Fruit fly (Drosophila melanogaster) whole organism, embryonic: ENCODE data around the gene CG32767.

ENCODE experiments used
- Adf1 ChIP-seq: fragments of 200-800 bp; sonication (Bioruptor generic); IDR thresholded peaks from 2 replicates; pipeline ENCODE4 v1.3.6; 2022; ENCODE audit warnings: missing biosample characterization, missing genetic modification characterization
- Awh ChIP-seq: fragments of 200-800 bp; sonication (Bioruptor generic); IDR thresholded peaks from 2 replicates; pipeline ENCODE4, ENCODE4 v1.3.6; 2022; ENCODE audit warnings: missing biosample characterization, missing genetic modification characterization
- CG11456 ChIP-seq: fragments of 200-800 bp; sonication (Bioruptor generic); IDR thresholded peaks from 3 replicates; pipeline ENCODE4 v1.3.6; 2022; ENCODE audit warnings: missing biosample characterization, missing genetic modification characterization
- CG12155 ChIP-seq: fragments of 200-800 bp; sonication (Bioruptor generic); optimal IDR thresholded peaks from 3 replicates; lab custom pipeline; 2016; ENCODE audit warnings: missing biosample characterization, missing genetic modification characterization
- CG12299 ChIP-seq: fragments of 200-800 bp; sonication (Bioruptor generic); optimal IDR thresholded peaks from 2 replicates; lab custom pipeline; 2018; ENCODE audit warnings: missing biosample characterization, mild to moderate bottlenecking, missing genetic modification characterization
- CG13287 ChIP-seq: fragments of 200-800 bp; sonication (Bioruptor generic); IDR thresholded peaks from 2 replicates; pipeline ENCODE4 v1.3.6; 2022; ENCODE audit warnings: missing biosample characterization, missing genetic modification characterization; ENCODE audit not compliant: partially characterized antibody
- CG13775 ChIP-seq: fragments of 200-800 bp; sonication (Bioruptor generic); optimal IDR thresholded peaks from 3 replicates; lab custom pipeline; 2017; ENCODE audit warnings: missing biosample characterization, mild to moderate bottlenecking, missing genetic modification characterization
- CG14050 ChIP-seq: fragments of 200-800 bp; sonication (Bioruptor generic); IDR thresholded peaks from 3 replicates; pipeline ENCODE4 v1.3.6; 2022; ENCODE audit warnings: missing biosample characterization, missing genetic modification characterization
- CG1603 ChIP-seq: fragments of 200-800 bp; sonication (Bioruptor generic); optimal IDR thresholded peaks from 2 replicates; lab custom pipeline; 2019; ENCODE audit warnings: missing biosample characterization, mild to moderate bottlenecking, missing genetic modification characterization, moderate library complexity
- CG17612 ChIP-seq: fragments of 200-800 bp; sonication (Bioruptor generic); IDR thresholded peaks from 2 replicates; pipeline ENCODE4 v1.3.6; 2022; ENCODE audit warnings: missing biosample characterization, missing genetic modification characterization
- CG17912 ChIP-seq: fragments of 200-800 bp; sonication (Bioruptor generic); optimal IDR thresholded peaks from 2 replicates; lab custom pipeline; 2018; ENCODE audit warnings: missing biosample characterization, mild to moderate bottlenecking, missing genetic modification characterization
- CG1832 ChIP-seq: fragments of 200-800 bp; sonication (Bioruptor generic); optimal IDR thresholded peaks from 2 replicates; lab custom pipeline; 2017; ENCODE audit warnings: missing biosample characterization, mild to moderate bottlenecking, missing genetic modification characterization, inconsistent platforms
- CG2875 ChIP-seq: fragments of 200-800 bp; sonication (Bioruptor generic); optimal IDR thresholded peaks from 2 replicates; lab custom pipeline; 2017; ENCODE audit warnings: missing biosample characterization, mild to moderate bottlenecking, missing genetic modification characterization, missing genetic modification reagents
- CG2889 ChIP-seq: fragments of 200-800 bp; sonication (Bioruptor generic); IDR thresholded peaks from 3 replicates; pipeline ENCODE4 v1.3.6; 2022; ENCODE audit warnings: missing biosample characterization, missing genetic modification characterization
- CG31388 ChIP-seq: fragments of 200-800 bp; sonication (Bioruptor generic); optimal IDR thresholded peaks from 2 replicates; lab custom pipeline; 2016; ENCODE audit warnings: missing biosample characterization, missing genetic modification characterization
- CG34422 ChIP-seq: fragments of 200-800 bp; sonication (Bioruptor generic); IDR thresholded peaks from 3 replicates; pipeline ENCODE4 v1.3.6; 2022; ENCODE audit warnings: missing biosample characterization, missing genetic modification characterization
- CG6683 ChIP-seq: fragments of 200-800 bp; sonication (Bioruptor generic); optimal IDR thresholded peaks from 2 replicates; lab custom pipeline; 2017; ENCODE audit warnings: missing biosample characterization, mild to moderate bottlenecking, missing genetic modification characterization, missing genetic modification reagents
- CG6765 ChIP-seq: fragments of 200-800 bp; sonication (Bioruptor generic); optimal IDR thresholded peaks from 3 replicates; lab custom pipeline; 2017; ENCODE audit warnings: missing biosample characterization, mild to moderate bottlenecking, missing genetic modification characterization
- CG7839 ChIP-seq: fragments of 200-800 bp; sonication (Bioruptor generic); optimal IDR thresholded peaks from 3 replicates; lab custom pipeline; 2018; ENCODE audit warnings: missing biosample characterization, mild to moderate bottlenecking, missing genetic modification characterization, moderate library complexity
- CG9609 ChIP-seq: fragments of 200-800 bp; sonication (Bioruptor generic); optimal IDR thresholded peaks from 3 replicates; lab custom pipeline; 2016; ENCODE audit warnings: missing biosample characterization, missing genetic modification characterization
- Chrac-16 ChIP-seq: fragments of 200-800 bp; sonication (Bioruptor generic); optimal IDR thresholded peaks from 3 replicates; lab custom pipeline; 2016; ENCODE audit warnings: missing biosample characterization, missing genetic modification characterization
- CoRest ChIP-seq: fragments of 200-800 bp; sonication (Bioruptor generic); optimal IDR thresholded peaks from 3 replicates; lab custom pipeline; 2018; ENCODE audit warnings: missing biosample characterization, mild to moderate bottlenecking, missing genetic modification characterization, moderate library complexity
- D19B ChIP-seq: fragments of 200-800 bp; sonication (Bioruptor generic); optimal IDR thresholded peaks from 2 replicates; lab custom pipeline; 2017; ENCODE audit warnings: missing biosample characterization, mild to moderate bottlenecking, missing genetic modification characterization
- Dek ChIP-seq: fragments of 200-800 bp; sonication (Bioruptor generic); optimal IDR thresholded peaks from 3 replicates; lab custom pipeline; 2019; ENCODE audit warnings: missing biosample characterization, mild to moderate bottlenecking, missing genetic modification characterization, moderate library complexity
- Ets97D ChIP-seq: fragments of 200-800 bp; sonication (Bioruptor generic); optimal IDR thresholded peaks from 3 replicates; lab custom pipeline; 2016; ENCODE audit warnings: missing biosample characterization, missing genetic modification characterization
- Fer1 ChIP-seq: fragments of 200-800 bp; sonication (Bioruptor generic); optimal IDR thresholded peaks from 2 replicates; lab custom pipeline; 2017; ENCODE audit warnings: missing biosample characterization, mild to moderate bottlenecking, missing genetic modification characterization
- HLHmδ ChIP-seq: fragments of 200-800 bp; sonication (Bioruptor generic); optimal IDR thresholded peaks from 2 replicates; lab custom pipeline; 2018; ENCODE audit warnings: missing biosample characterization, mild to moderate bottlenecking, missing genetic modification characterization, moderate library complexity
- Sox102F ChIP-seq: fragments of 200-800 bp; sonication (Bioruptor generic); optimal IDR thresholded peaks from 2 replicates; lab custom pipeline; 2018; ENCODE audit warnings: missing biosample characterization, mild to moderate bottlenecking, missing genetic modification characterization, moderate library complexity
- Tbp ChIP-seq: fragments of >200 bp; optimal IDR thresholded peaks from 2 replicates; lab custom pipeline; 2018; ENCODE audit warnings: missing biosample characterization, missing genetic modification characterization
- YL-1 ChIP-seq: fragments of 200-800 bp; sonication (Bioruptor generic); optimal IDR thresholded peaks from 3 replicates; lab custom pipeline; 2017; ENCODE audit warnings: missing biosample characterization, mild to moderate bottlenecking, missing genetic modification characterization
- abd-A ChIP-seq: fragments of 200-800 bp; sonication (Bioruptor generic); optimal IDR thresholded peaks from 3 replicates; lab custom pipeline; 2019; ENCODE audit warnings: missing biosample characterization, mild to moderate bottlenecking, missing genetic modification characterization, moderate library complexity
- btn ChIP-seq: fragments of 200-800 bp; sonication (Bioruptor generic); optimal IDR thresholded peaks from 2 replicates; lab custom pipeline; 2016; ENCODE audit warnings: missing biosample characterization, missing genetic modification characterization
- caup ChIP-seq: fragments of 200-800 bp; sonication (Bioruptor generic); optimal IDR thresholded peaks from 3 replicates; lab custom pipeline; 2017; ENCODE audit warnings: missing biosample characterization, mild to moderate bottlenecking, missing genetic modification characterization, moderate library complexity; ENCODE audit not compliant: severe bottlenecking
- da ChIP-seq: fragments of 200-800 bp; sonication (Bioruptor generic); optimal IDR thresholded peaks from 2 replicates; lab custom pipeline; 2016; ENCODE audit warnings: missing biosample characterization, missing genetic modification characterization
- en ChIP-seq: fragments of 200-800 bp; sonication (Bioruptor generic); optimal IDR thresholded peaks from 2 replicates; lab custom pipeline; 2016; ENCODE audit warnings: missing biosample characterization, missing genetic modification characterization
- fd64A ChIP-seq: fragments of 200-800 bp; sonication (Bioruptor generic); optimal IDR thresholded peaks from 3 replicates; lab custom pipeline; 2018; ENCODE audit warnings: missing biosample characterization, mild to moderate bottlenecking, missing genetic modification characterization
- gsb ChIP-seq: fragments of 200-800 bp; sonication (Bioruptor generic); IDR thresholded peaks from 2 replicates; pipeline ENCODE4 v1.3.6; 2022; ENCODE audit warnings: missing biosample characterization, missing genetic modification characterization
- hbn ChIP-seq: fragments of 200-800 bp; sonication (Bioruptor generic); IDR thresholded peaks from 2 replicates; pipeline ENCODE4 v1.3.6; 2022; ENCODE audit warnings: missing biosample characterization, missing genetic modification characterization; ENCODE audit not compliant: partially characterized antibody
- mam ChIP-seq: fragments of 200-800 bp; sonication (Bioruptor generic); optimal IDR thresholded peaks from 3 replicates; lab custom pipeline; 2016; ENCODE audit warnings: missing biosample characterization, missing genetic modification characterization
- psq ChIP-seq: fragments of 200-800 bp; sonication (Bioruptor generic); optimal IDR thresholded peaks from 2 replicates; lab custom pipeline; 2017; ENCODE audit warnings: missing biosample characterization, missing genetic modification characterization
- ranshi ChIP-seq: fragments of 200-800 bp; sonication (Bioruptor generic); IDR thresholded peaks from 2 replicates; pipeline ENCODE4 v1.3.6; 2022; ENCODE audit warnings: missing biosample characterization, missing genetic modification characterization
- rib ChIP-seq: fragments of 200-800 bp; sonication (Bioruptor generic); IDR thresholded peaks from 2 replicates; pipeline ENCODE4 v1.3.6; 2022; ENCODE audit warnings: missing biosample characterization, missing genetic modification characterization
- row ChIP-seq: fragments of 200-800 bp; sonication (Bioruptor generic); IDR thresholded peaks from 3 replicates; pipeline ENCODE4 v1.3.6; 2022; ENCODE audit warnings: missing biosample characterization, missing genetic modification characterization
- sc ChIP-seq, 3 experiments: fragments of >200 bp in 2 of 3; fragments of 200-800 bp in 1 of 3; sonication (Bioruptor generic) in 1 of 3; optimal IDR thresholded peaks; 2 replicates in 2 of 3; 3 replicates in 1 of 3; lab custom pipeline; 2017; ENCODE audit warnings: mild to moderate bottlenecking in 1 of 3, missing biosample characterization in 1 of 3, missing genetic modification characterization in 1 of 3, missing genetic modification reagents in 1 of 3
- shn ChIP-seq: fragments of 200-800 bp; sonication (Bioruptor generic); optimal IDR thresholded peaks from 3 replicates; lab custom pipeline; 2016; ENCODE audit warnings: missing biosample characterization, missing genetic modification characterization
- slp2 ChIP-seq: fragments of 200-800 bp; sonication (Bioruptor generic); optimal IDR thresholded peaks from 2 replicates; lab custom pipeline; 2016; ENCODE audit warnings: missing biosample characterization, missing genetic modification characterization
- sr ChIP-seq: fragments of 200-800 bp; sonication (Bioruptor generic); IDR thresholded peaks from 3 replicates; pipeline ENCODE4 v1.3.6; 2022; ENCODE audit warnings: missing biosample characterization, missing genetic modification characterization
- tio ChIP-seq: fragments of 200-800 bp; sonication (Bioruptor generic); optimal IDR thresholded peaks from 2 replicates; lab custom pipeline; 2017; ENCODE audit warnings: missing biosample characterization, missing genetic modification characterization, inconsistent platforms
- twi ChIP-seq: fragments of 200-800 bp; optimal IDR thresholded peaks from 2 replicates; lab custom pipeline; 2019; ENCODE audit warnings: missing biosample characterization, mild to moderate bottlenecking, missing genetic modification characterization, moderate library complexity
- vnd ChIP-seq: fragments of 200-800 bp; sonication (Bioruptor generic); IDR thresholded peaks from 3 replicates; pipeline ENCODE4 v1.3.6; 2022; ENCODE audit warnings: missing biosample characterization, missing genetic modification characterization; ENCODE audit not compliant: partially characterized antibody

The CG32767 gene

dm6 chrX:5083647-5084096, 896 bp downstream of the CG32767 start (continued):
- TF ChIP-seq Dek (tag; lab: Kevin White, UChicago) = peak; percentile 85
- peak; percentile 88 for TF ChIP-seq psq (GFP tag; lab: Kevin White, UChicago)
- peak; percentile 86 for TF ChIP-seq fd64A (GFP tag; lab: Kevin White, UChicago)
- TF ChIP-seq CG9609 = peak; percentile 89
- peak; percentile 89 for TF ChIP-seq Sox102F (GFP tag; lab: Kevin White, UChicago)
- TF ChIP-seq CG12155 = peak; percentile 92
- TF ChIP-seq ranshi (GFP tag; lab: Robert Waterston, UW) = peak; percentile 97
- TF ChIP-seq Ets97D (GFP tag; lab: Kevin White, UChicago) = peak; percentile 79
- TF ChIP-seq CG13287 = peak; percentile 57
- TF ChIP-seq CG2875 (GFP tag; lab: Kevin White, UChicago) = peak; percentile 93
- peak; percentile 94 for TF ChIP-seq CG2889 (GFP tag; lab: Robert Waterston, UW)
- peak; percentile 93 for TF ChIP-seq gsb
- TF ChIP-seq row (GFP tag; lab: Robert Waterston, UW) = peak; percentile 98
- TF ChIP-seq CG11456 = peak; percentile 97
- peak; percentile 82 for TF ChIP-seq Adf1 (GFP tag; lab: Robert Waterston, UW)
- TF ChIP-seq mam (GFP tag; lab: Kevin White, UChicago) = peak; percentile 95
- peak; percentile 84 for TF ChIP-seq tio (GFP tag; lab: Kevin White, UChicago)
- TF ChIP-seq slp2 (GFP tag; lab: Kevin White, UChicago) = peak; percentile 90
- peak; percentile 96 for TF ChIP-seq caup
- peak; percentile 94 for TF ChIP-seq CG7839 (tag; lab: Kevin White, UChicago)
- TF ChIP-seq Chrac-16 = peak; percentile 90
- TF ChIP-seq CG31388 (GFP tag; lab: Kevin White, UChicago) = peak; percentile 68
- TF ChIP-seq Tbp = no peak
- TF ChIP-seq CG13775 = peak; percentile 92
- peak; percentile 92 for TF ChIP-seq en (GFP tag; lab: Kevin White, UChicago)
- TF ChIP-seq rib (GFP tag; lab: Robert Waterston, UW) = peak; percentile 96
- TF ChIP-seq D19B (GFP tag; lab: Kevin White, UChicago) = peak; percentile 83
- TF ChIP-seq CG17912 = no peak
- peak; percentile 91 for TF ChIP-seq CG6683 (GFP tag; lab: Kevin White, UChicago)
- no peak for TF ChIP-seq sc (optimal IDR thresholded peaks at IDR 0.05; lab: Kevin White, UChicago)
- peak; percentile 80 for TF ChIP-seq sc (GFP tag; optimal IDR thresholded peaks at IDR 0.05; lab: Kevin White, UChicago)
- peak; percentile 85 for TF ChIP-seq CoRest (tag; lab: Kevin White, UChicago)
- peak; percentile 89 for TF ChIP-seq CG1832
- TF ChIP-seq HLHmδ (GFP tag; lab: Kevin White, UChicago) = peak; percentile 32
- TF ChIP-seq hbn = no peak
- TF ChIP-seq btn = peak; percentile 87
- TF ChIP-seq vnd = peak; percentile 61
- peak; percentile 94 for TF ChIP-seq sr (GFP tag; lab: Robert Waterston, UW)
- peak; percentile 97 for TF ChIP-seq Fer1 (GFP tag; lab: Kevin White, UChicago)
- TF ChIP-seq Awh (GFP tag; lab: Robert Waterston, UW) = peak; percentile 95
- peak; percentile 74 for TF ChIP-seq CG12299
- peak; percentile 89 for TF ChIP-seq CG17612
- peak; percentile 75 for TF ChIP-seq twi (tag; lab: Kevin White, UChicago)
- peak; percentile 90 for TF ChIP-seq CG6765 (GFP tag; lab: Kevin White, UChicago)
- TF ChIP-seq shn (GFP tag; lab: Kevin White, UChicago) = peak; percentile 88
- TF ChIP-seq abd-A (tag; lab: Kevin White, UChicago) = peak; percentile 98
- TF ChIP-seq YL-1 (GFP tag; lab: Kevin White, UChicago) = peak; percentile 87
- peak; percentile 96 for TF ChIP-seq CG1603 (tag; lab: Kevin White, UChicago)
- peak; percentile 98 for TF ChIP-seq CG34422
- peak; percentile 72 for TF ChIP-seq da (GFP tag; lab: Kevin White, UChicago)
- peak; percentile 96 for TF ChIP-seq CG14050 (GFP tag; lab: Robert Waterston, UW)
